Worm (Caenorhabditis elegans): ENCODE results near the gene pacs-1.
A peak's percentile ranks its signal among the peaks of the same experiment; 100 is the strongest.

The pacs-1 gene

DNA sequence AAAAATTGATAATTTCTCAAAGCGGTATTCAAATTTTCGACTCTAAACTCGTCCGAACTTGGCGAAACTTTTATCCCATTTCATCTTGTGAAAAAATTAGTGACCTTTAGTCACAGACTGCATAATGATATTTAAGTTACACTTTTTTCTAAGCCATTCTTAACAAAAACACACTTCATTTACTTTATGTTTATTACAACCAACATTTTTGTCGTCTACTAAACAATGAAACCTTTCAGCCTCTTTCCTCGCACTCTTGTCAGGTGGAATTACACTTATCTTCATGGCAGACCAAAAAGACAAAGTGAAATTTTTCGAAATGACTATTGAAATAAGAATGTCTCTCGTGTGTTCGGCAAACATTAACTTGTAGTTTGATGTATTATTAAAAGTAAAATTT lies 53.2 kb downstream of the pacs-1 start:
- TF ChIP-seq snpc-4 (tag; optimal IDR thresholded peaks at IDR 0.05) (no peak), efl-3 (GFP tag; optimal IDR thresholded peaks at IDR 0.05) (no peak), vab-15 (tag; optimal IDR thresholded peaks at IDR 0.05) (no peak), jun-1 (tag; optimal IDR thresholded peaks at IDR 0.05) (peak; percentile 42), nhr-90 (tag; optimal IDR thresholded peaks at IDR 0.05; ENCODE audit: poor library complexity) (peak; percentile 10), lin-15B (tag; optimal IDR thresholded peaks at IDR 0.05) (no peak), sox-4 (tag; optimal IDR thresholded peaks at IDR 0.05) (no peak), fkh-10 (GFP tag; optimal IDR thresholded peaks at IDR 0.05) (no peak), nhr-19 (GFP tag; conservative IDR thresholded peaks at IDR 0.05) (0 out of 2 replicates have a peak, but pooled peaks have one; percentile 5), zag-1 (tag; optimal IDR thresholded peaks at IDR 0.05) (no peak), nhr-84 (tag; optimal IDR thresholded peaks at IDR 0.05) (no peak), elt-3 (tag; optimal IDR thresholded peaks at IDR 0.05) (peak in 2 of 6 experiments; percentile 35 to 46), ceh-8 (GFP tag; optimal IDR thresholded peaks at IDR 0.05) (no peak), hpl-2 (GFP tag; optimal IDR thresholded peaks at IDR 0.05) (no peak), lin-39 (tag; optimal IDR thresholded peaks at IDR 0.05) (no peak), alr-1 (tag; optimal IDR thresholded peaks at IDR 0.05; ENCODE audit: borderline replicate concordance) (no peak), mab-9 (GFP tag; IDR thresholded peaks at IDR 0.05) (no peak), efl-1 (optimal IDR thresholded peaks at IDR 0.05) (peak in 1 of 2 experiments; percentile 11), efl-1 (GFP tag; optimal IDR thresholded peaks at IDR 0.05 in 1 of 2) (no peak), elt-2 (tag; optimal IDR thresholded peaks at IDR 0.05) (no peak), aha-1 (tag; optimal IDR thresholded peaks at IDR 0.05) (no peak), dpl-1 (GFP tag; optimal IDR thresholded peaks at IDR 0.05) (no peak), nhr-237 (tag; optimal IDR thresholded peaks at IDR 0.05) (no peak), nhr-47 (tag; optimal IDR thresholded peaks at IDR 0.05) (peak; percentile 21), blmp-1 (tag; optimal IDR thresholded peaks at IDR 0.05) (no peak), nhr-71 (tag; optimal IDR thresholded peaks at IDR 0.05) (peak; percentile 50), ceh-82 (tag; optimal IDR thresholded peaks at IDR 0.05) (no peak), mdl-1 (tag; optimal IDR thresholded peaks at IDR 0.05) (no peak), unc-62 (GFP tag; optimal IDR thresholded peaks at IDR 0.05) (no peak), ceh-88 (GFP tag; IDR thresholded peaks at IDR 0.05) (no peak), unc-30 (tag; optimal IDR thresholded peaks at IDR 0.05) (no peak), nhr-12 (tag; optimal IDR thresholded peaks at IDR 0.05) (no peak), nhr-77 (tag; optimal IDR thresholded peaks at IDR 0.05) (no peak), sptf-1 (tag; optimal IDR thresholded peaks at IDR 0.05) (no peak), ceh-63 (GFP tag; optimal IDR thresholded peaks at IDR 0.05) (no peak), pag-3 (tag; optimal IDR thresholded peaks at IDR 0.05; ENCODE audit: borderline replicate concordance, insufficient read depth) (no peak), C04F5.9 (tag; optimal IDR thresholded peaks at IDR 0.05) (no peak), nhr-20 (tag; optimal IDR thresholded peaks at IDR 0.05) (no peak), nhr-85 (tag) (peak; percentile 70), isw-1 (GFP tag; IDR thresholded peaks at IDR 0.05) (no peak), snu-23 (GFP tag; optimal IDR thresholded peaks at IDR 0.05) (no peak), lin-13 (GFP tag; optimal IDR thresholded peaks at IDR 0.05) (no peak), Y116A8C.19 (tag; optimal IDR thresholded peaks at IDR 0.05; ENCODE audit: borderline replicate concordance) (no peak), pqm-1 (tag; optimal IDR thresholded peaks at IDR 0.05) (no peak), unc-98 (GFP tag; IDR thresholded peaks at IDR 0.05) (no peak), egl-27 (tag; optimal IDR thresholded peaks at IDR 0.05) (no peak), aly-2 (tag; optimal IDR thresholded peaks at IDR 0.05) (peak; percentile 54), grh-1 (GFP tag; IDR thresholded peaks at IDR 0.05) (no peak), ztf-11 (tag; optimal IDR thresholded peaks at IDR 0.05) (no peak), nhr-11 (tag; optimal IDR thresholded peaks at IDR 0.05) (no peak), ztf-4 (tag; optimal IDR thresholded peaks at IDR 0.05) (no peak), rnt-1 (tag; optimal IDR thresholded peaks at IDR 0.05) (no peak), lsy-2 (tag; optimal IDR thresholded peaks at IDR 0.05) (peak in 1 of 2 experiments; percentile 43), lin-35 (GFP tag; optimal IDR thresholded peaks at IDR 0.05) (no peak)

Data from whole organism, L1 larva.